Fruit fly (Drosophila melanogaster): ENCODE results near the gene Gr36c.

The Gr36c gene

dm6 chr2L:17228119-17228518 is 48.0 kb downstream of the Gr36c start:
- no peak for TF ChIP-seq CG17801 (GFP tag; optimal IDR thresholded peaks at IDR 0.05; ENCODE audit: partially characterized antibody)

- no peak for TF ChIP-seq CG17801 (GFP tag; optimal IDR thresholded peaks at IDR 0.05; ENCODE audit: partially characterized antibody)
These were observed 49.3 kb downstream of the Gr36c start for dm6 chr2L:17229394-17229793.
